Fruit fly (Drosophila melanogaster) whole organism, embryonic: ENCODE measurements around the gene RpL14.

ENCODE experiments used
- B-H1 ChIP-seq: fragments of 200-800 bp; sonication (Bioruptor generic); IDR thresholded peaks from 3 replicates; pipeline ENCODE4 v1.3.6; 2022; ENCODE audit warnings: missing biosample characterization, missing genetic modification characterization
- CG10543 ChIP-seq: fragments of 200-800 bp; sonication (Bioruptor generic); optimal IDR thresholded peaks from 3 replicates; lab custom pipeline; 2017; ENCODE audit warnings: missing biosample characterization, mild to moderate bottlenecking, missing genetic modification characterization, moderate library complexity
- CG10565 ChIP-seq: fragments of 200-800 bp; sonication (Bioruptor generic); optimal IDR thresholded peaks from 3 replicates; lab custom pipeline; 2016; ENCODE audit warnings: missing biosample characterization, mild to moderate bottlenecking, missing genetic modification characterization
- CG11695 ChIP-seq: fragments of 200-800 bp; sonication (Bioruptor generic); IDR thresholded peaks from 3 replicates; pipeline ENCODE4 v1.3.6; 2022; ENCODE audit warnings: missing biosample characterization, missing genetic modification characterization
- CG12236 ChIP-seq: fragments of 200-800 bp; sonication (Bioruptor generic); optimal IDR thresholded peaks from 2 replicates; lab custom pipeline; 2016; ENCODE audit warnings: missing biosample characterization, missing genetic modification characterization
- CG1603 ChIP-seq: fragments of 200-800 bp; sonication (Bioruptor generic); optimal IDR thresholded peaks from 2 replicates; lab custom pipeline; 2019; ENCODE audit warnings: missing biosample characterization, mild to moderate bottlenecking, missing genetic modification characterization, moderate library complexity
- CG16813 ChIP-seq: fragments of 200-800 bp; sonication (Bioruptor generic); IDR thresholded peaks from 3 replicates; pipeline ENCODE4 v1.3.6; 2022; ENCODE audit warnings: missing biosample characterization, missing genetic modification characterization; ENCODE audit not compliant: partially characterized antibody
- CG17361 ChIP-seq: fragments of 200-800 bp; sonication (Bioruptor generic); IDR thresholded peaks from 3 replicates; pipeline ENCODE4 v1.3.6; 2022; ENCODE audit warnings: missing biosample characterization, missing genetic modification characterization
- CG17912 ChIP-seq: fragments of 200-800 bp; sonication (Bioruptor generic); optimal IDR thresholded peaks from 2 replicates; lab custom pipeline; 2018; ENCODE audit warnings: missing biosample characterization, mild to moderate bottlenecking, missing genetic modification characterization
- CG18619 ChIP-seq: fragments of 200-800 bp; sonication (Bioruptor generic); optimal IDR thresholded peaks from 3 replicates; lab custom pipeline; 2017; ENCODE audit warnings: missing biosample characterization, mild to moderate bottlenecking, missing genetic modification characterization
- CG2199 ChIP-seq: fragments of 200-800 bp; sonication (Bioruptor generic); IDR thresholded peaks from 3 replicates; pipeline ENCODE4 v1.3.6; 2022; ENCODE audit warnings: missing biosample characterization, missing genetic modification characterization
- CG3407 ChIP-seq: fragments of 200-800 bp; sonication (Bioruptor generic); optimal IDR thresholded peaks from 2 replicates; lab custom pipeline; 2018; ENCODE audit warnings: missing biosample characterization, mild to moderate bottlenecking, missing genetic modification characterization
- CG3726 ChIP-seq: fragments of 200-800 bp; sonication (Bioruptor generic); IDR thresholded peaks from 3 replicates; pipeline ENCODE4, ENCODE4 v1.3.6; 2022; ENCODE audit warnings: missing biosample characterization, missing genetic modification characterization
- CG42726 ChIP-seq: fragments of 200-800 bp; sonication (Bioruptor generic); IDR thresholded peaks from 2 replicates; pipeline ENCODE4 v1.3.6; 2022; ENCODE audit warnings: missing biosample characterization, missing genetic modification characterization; ENCODE audit not compliant: partially characterized antibody
- CG4282 ChIP-seq: fragments of 200-800 bp; sonication (Bioruptor generic); optimal IDR thresholded peaks from 2 replicates; lab custom pipeline; 2016; ENCODE audit warnings: missing biosample characterization, missing genetic modification characterization
- CG4424 ChIP-seq: fragments of 200-800 bp; sonication (Bioruptor generic); optimal IDR thresholded peaks from 3 replicates; lab custom pipeline; 2016; ENCODE audit warnings: missing biosample characterization, missing genetic modification characterization
- CG4854 ChIP-seq: fragments of 200-800 bp; sonication (Bioruptor generic); optimal IDR thresholded peaks from 2 replicates; lab custom pipeline; 2016; ENCODE audit warnings: missing biosample characterization, missing genetic modification characterization, inconsistent platforms
- CG6683 ChIP-seq: fragments of 200-800 bp; sonication (Bioruptor generic); optimal IDR thresholded peaks from 2 replicates; lab custom pipeline; 2017; ENCODE audit warnings: missing biosample characterization, mild to moderate bottlenecking, missing genetic modification characterization, missing genetic modification reagents
- CG7745 ChIP-seq: fragments of 200-800 bp; sonication (Bioruptor generic); optimal IDR thresholded peaks from 2 replicates; lab custom pipeline; 2018; ENCODE audit warnings: missing biosample characterization, mild to moderate bottlenecking, missing genetic modification characterization, moderate library complexity
- CG7839 ChIP-seq: fragments of 200-800 bp; sonication (Bioruptor generic); optimal IDR thresholded peaks from 3 replicates; lab custom pipeline; 2018; ENCODE audit warnings: missing biosample characterization, mild to moderate bottlenecking, missing genetic modification characterization, moderate library complexity
- CG7928 ChIP-seq: fragments of 200-800 bp; sonication (Bioruptor generic); optimal IDR thresholded peaks from 2 replicates; lab custom pipeline; 2017; ENCODE audit warnings: missing biosample characterization, mild to moderate bottlenecking, missing genetic modification characterization
- CG8765 ChIP-seq: fragments of 200-800 bp; sonication (Bioruptor generic); IDR thresholded peaks from 2 replicates; pipeline ENCODE4 v1.3.6; 2022; ENCODE audit warnings: missing biosample characterization, missing genetic modification characterization
- CoRest ChIP-seq: fragments of 200-800 bp; sonication (Bioruptor generic); optimal IDR thresholded peaks from 3 replicates; lab custom pipeline; 2018; ENCODE audit warnings: missing biosample characterization, mild to moderate bottlenecking, missing genetic modification characterization, moderate library complexity
- Dbx ChIP-seq: fragments of 200-800 bp; sonication (Bioruptor generic); IDR thresholded peaks from 3 replicates; pipeline ENCODE4 v1.3.6; 2022; ENCODE audit warnings: missing biosample characterization, missing genetic modification characterization
- Deaf1 ChIP-seq: fragments of 200-800 bp; optimal IDR thresholded peaks from 3 replicates; lab custom pipeline; 2019; ENCODE audit warnings: missing biosample characterization, mild to moderate bottlenecking, missing genetic modification characterization, moderate library complexity
- Drgx ChIP-seq: fragments of 200-800 bp; sonication (Bioruptor generic); IDR thresholded peaks from 2 replicates; pipeline ENCODE4 v1.3.6; 2022; ENCODE audit warnings: missing biosample characterization, missing genetic modification characterization
- E2f2 ChIP-seq: fragments of 200-800 bp; sonication (Bioruptor generic); IDR thresholded peaks from 2 replicates; pipeline ENCODE4 v1.3.6; 2022; ENCODE audit warnings: missing biosample characterization, missing genetic modification characterization
- Fer3 ChIP-seq: fragments of 200-800 bp; sonication (Bioruptor generic); optimal IDR thresholded peaks from 2 replicates; lab custom pipeline; 2018; ENCODE audit warnings: missing biosample characterization, mild to moderate bottlenecking, missing genetic modification characterization, moderate library complexity
- HHEX ChIP-seq: fragments of 200-800 bp; sonication (Bioruptor generic); optimal IDR thresholded peaks from 3 replicates; lab custom pipeline; 2017; ENCODE audit warnings: missing biosample characterization, mild to moderate bottlenecking, missing genetic modification characterization, missing genetic modification reagents
- HLH54F ChIP-seq: fragments of 200-800 bp; sonication (Bioruptor generic); optimal IDR thresholded peaks from 3 replicates; lab custom pipeline; 2016; ENCODE audit warnings: missing biosample characterization, missing genetic modification characterization
- HmgD ChIP-seq: fragments of 200-800 bp; sonication (Bioruptor generic); optimal IDR thresholded peaks from 3 replicates; lab custom pipeline; 2016; ENCODE audit warnings: missing biosample characterization, missing genetic modification characterization
- Hmr ChIP-seq: fragments of 200-800 bp; sonication (Bioruptor generic); optimal IDR thresholded peaks from 3 replicates; lab custom pipeline; 2017; ENCODE audit warnings: mild to moderate bottlenecking, missing biosample characterization, missing genetic modification reagents, missing genetic modification characterization
- Max ChIP-seq: fragments of 200-800 bp; sonication (Bioruptor generic); optimal IDR thresholded peaks from 2 replicates; lab custom pipeline; 2016; ENCODE audit warnings: missing biosample characterization, mild to moderate bottlenecking, missing genetic modification characterization
- Mrtf ChIP-seq: fragments of 200-800 bp; sonication (Bioruptor generic); IDR thresholded peaks from 3 replicates; pipeline ENCODE4 v1.3.6; 2022; ENCODE audit warnings: missing biosample characterization, missing genetic modification characterization
- Nf-YB ChIP-seq: fragments of 200-800 bp; sonication (Bioruptor generic); optimal IDR thresholded peaks from 3 replicates; lab custom pipeline; 2019; ENCODE audit warnings: missing biosample characterization, mild to moderate bottlenecking, missing genetic modification characterization, moderate library complexity
- Optix ChIP-seq: fragments of 200-800 bp; sonication (Bioruptor generic); IDR thresholded peaks from 3 replicates; pipeline ENCODE4 v1.3.6; 2022; ENCODE audit warnings: missing biosample characterization, missing genetic modification characterization
- Stat92E ChIP-seq, 3 experiments: fragments of >200 bp in 2 of 3; fragments of 200-800 bp in 1 of 3; sonication (Bioruptor generic) in 1 of 3; optimal IDR thresholded peaks; 2 replicates each; lab custom pipeline; 2017 to 2019; ENCODE audit warnings: missing biosample characterization in 3 of 3, missing genetic modification characterization in 3 of 3, mild to moderate bottlenecking in 1 of 3, moderate library complexity in 1 of 3
- TFAM ChIP-seq: fragments of 200-800 bp; sonication (Bioruptor generic); optimal IDR thresholded peaks from 2 replicates; lab custom pipeline; 2017; ENCODE audit warnings: missing biosample characterization, missing genetic modification characterization, inconsistent platforms
- aop ChIP-seq: fragments of 200-800 bp; sonication (Bioruptor generic); IDR thresholded peaks from 2 replicates; pipeline ENCODE4 v1.3.6; 2022; ENCODE audit warnings: missing biosample characterization, missing genetic modification characterization
- disco-r ChIP-seq: fragments of 200-800 bp; sonication (Bioruptor generic); optimal IDR thresholded peaks from 2 replicates; lab custom pipeline; 2016; ENCODE audit warnings: missing biosample characterization, missing genetic modification characterization
- ems ChIP-seq: fragments of 200-800 bp; sonication (Bioruptor generic); optimal IDR thresholded peaks from 3 replicates; lab custom pipeline; 2016; ENCODE audit warnings: missing biosample characterization, missing genetic modification characterization
- exex ChIP-seq: fragments of 200-800 bp; sonication (Bioruptor generic); optimal IDR thresholded peaks from 4 replicates; lab custom pipeline; 2018; ENCODE audit warnings: missing biosample characterization, mild to moderate bottlenecking, missing genetic modification characterization, moderate library complexity
- grau ChIP-seq: fragments of 200-800 bp; optimal IDR thresholded peaks from 3 replicates; lab custom pipeline; 2019; ENCODE audit warnings: missing biosample characterization, mild to moderate bottlenecking, missing genetic modification characterization, moderate library complexity
- h ChIP-seq: fragments of >200 bp; optimal IDR thresholded peaks from 2 replicates; lab custom pipeline; 2017
- nom ChIP-seq: fragments of 200-800 bp; sonication (Bioruptor generic); optimal IDR thresholded peaks from 2 replicates; lab custom pipeline; 2017; ENCODE audit warnings: missing biosample characterization, missing genetic modification characterization, mild to moderate bottlenecking, moderate library complexity, missing genetic modification reagents
- pb ChIP-seq: fragments of 200-800 bp; sonication (Bioruptor generic); optimal IDR thresholded peaks from 3 replicates; lab custom pipeline; 2016; ENCODE audit warnings: missing biosample characterization, missing genetic modification characterization
- phol ChIP-seq: fragments of 200-800 bp; sonication (Bioruptor generic); optimal IDR thresholded peaks from 3 replicates; lab custom pipeline; 2018; ENCODE audit warnings: missing biosample characterization, mild to moderate bottlenecking, missing genetic modification characterization, moderate library complexity
- sna ChIP-seq: fragments of 200-800 bp; sonication (Bioruptor generic); IDR thresholded peaks from 2 replicates; pipeline ENCODE4 v1.3.6; 2022; ENCODE audit warnings: missing biosample characterization, missing genetic modification characterization; ENCODE audit not compliant: partially characterized antibody
- sob ChIP-seq: fragments of 200-800 bp; sonication (Bioruptor generic); IDR thresholded peaks from 2 replicates; pipeline ENCODE4 v1.3.6; 2022; ENCODE audit warnings: missing biosample characterization, missing genetic modification characterization
- trh ChIP-seq: fragments of 200-800 bp; sonication (Bioruptor generic); optimal IDR thresholded peaks from 2 replicates; lab custom pipeline; 2016; ENCODE audit warnings: missing biosample characterization, missing genetic modification characterization
- vnd ChIP-seq: fragments of 200-800 bp; sonication (Bioruptor generic); IDR thresholded peaks from 3 replicates; pipeline ENCODE4 v1.3.6; 2022; ENCODE audit warnings: missing biosample characterization, missing genetic modification characterization; ENCODE audit not compliant: partially characterized antibody

RpL14 gene

DNA sequence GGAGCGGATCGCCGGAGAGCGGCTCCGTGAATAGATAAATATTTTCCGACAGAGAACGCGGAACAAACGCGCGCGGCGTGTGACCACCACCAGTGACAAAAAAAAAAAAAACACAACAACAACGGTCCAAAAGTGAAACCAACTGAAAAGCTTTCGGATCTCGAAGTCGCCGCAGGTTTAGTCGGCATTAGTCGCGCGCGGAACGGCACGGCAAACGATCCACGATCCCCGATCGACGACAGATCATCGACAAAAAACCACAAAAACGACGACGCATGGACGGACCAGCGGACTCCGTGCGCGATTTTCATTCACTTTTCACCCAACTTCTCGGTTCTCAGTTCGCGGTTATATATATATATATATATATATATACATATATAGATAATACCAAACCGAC lies 22.3 kb upstream of the RpL14 start (continued):
- no peak for TF ChIP-seq Fer3 (tag; lab: Kevin White, UChicago)
- 0 out of 2 replicates have a peak, but pooled peaks have one; percentile 18 for TF ChIP-seq sob (GFP tag; lab: Robert Waterston, UW)
- no peak for TF ChIP-seq CG3407
- no peak for TF ChIP-seq trh (GFP tag; lab: Kevin White, UChicago)
- no peak for TF ChIP-seq CG17912 (GFP tag; lab: Kevin White, UChicago)
- TF ChIP-seq CG7839, result no peak
- TF ChIP-seq nom (GFP tag; lab: Kevin White, UChicago), result no peak
- TF ChIP-seq phol (tag; lab: Kevin White, UChicago), result no peak
- TF ChIP-seq vnd (GFP tag; lab: Robert Waterston, UW), result no peak
- no peak for TF ChIP-seq CG7745 (tag; lab: Kevin White, UChicago)
- no peak for TF ChIP-seq h (lab: Kevin White, UChicago)
- no peak for TF ChIP-seq CG4282 (GFP tag; lab: Kevin White, UChicago)
- no peak for TF ChIP-seq TFAM (GFP tag; lab: Kevin White, UChicago)
- no peak for TF ChIP-seq HmgD (GFP tag; lab: Kevin White, UChicago)
- TF ChIP-seq pb (GFP tag; lab: Kevin White, UChicago), result no peak
- no peak for TF ChIP-seq Dbx (GFP tag; lab: Robert Waterston, UW)
- no peak for TF ChIP-seq HLH54F (GFP tag; lab: Kevin White, UChicago)
- TF ChIP-seq grau (tag; lab: Kevin White, UChicago), result no peak
- no peak for TF ChIP-seq CG2199 (GFP tag; lab: Robert Waterston, UW)
- no peak for TF ChIP-seq ems (GFP tag; lab: Kevin White, UChicago)
- no peak for TF ChIP-seq aop (GFP tag; lab: Robert Waterston, UW)
- TF ChIP-seq Optix (GFP tag; lab: Robert Waterston, UW), result no peak
- TF ChIP-seq CG16813 (GFP tag; lab: Robert Waterston, UW), result no peak
- no peak for TF ChIP-seq Max (GFP tag; lab: Kevin White, UChicago)
- TF ChIP-seq CG7928 (GFP tag; lab: Kevin White, UChicago), result no peak
- no peak for TF ChIP-seq CG4854 (GFP tag; lab: Kevin White, UChicago)
- TF ChIP-seq CG42726, result no peak
- no peak for TF ChIP-seq sna (GFP tag; lab: Robert Waterston, UW)
- no peak for TF ChIP-seq Mrtf (GFP tag; lab: Robert Waterston, UW)
- TF ChIP-seq CG1603, result no peak
- no peak for TF ChIP-seq CG10565
- TF ChIP-seq CG4424 (GFP tag; lab: Kevin White, UChicago), result no peak
- no peak for TF ChIP-seq CG17361 (GFP tag; lab: Robert Waterston, UW)
- no peak for TF ChIP-seq Nf-YB (GFP tag; lab: Kevin White, UChicago)
- TF ChIP-seq Drgx, result 0 out of 2 replicates have a peak, but pooled peaks have one; percentile 11
- no peak for TF ChIP-seq CG3726 (GFP tag; lab: Robert Waterston, UW)
- no peak for TF ChIP-seq HHEX (GFP tag; lab: Kevin White, UChicago)
- no peak for TF ChIP-seq Stat92E (GFP tag; optimal IDR thresholded peaks at IDR 0.05; lab: Kevin White, UChicago)
- no peak for TF ChIP-seq CG18619
- TF ChIP-seq CoRest (tag; lab: Kevin White, UChicago), result no peak
- peak; percentile 6 for TF ChIP-seq Hmr (GFP tag; lab: Kevin White, UChicago)
- no peak for TF ChIP-seq disco-r (GFP tag; lab: Kevin White, UChicago)
- TF ChIP-seq CG8765 (GFP tag; lab: Robert Waterston, UW), result no peak
- peak; percentile 16; the same call in 1 of the 2 replicates for TF ChIP-seq E2f2 (GFP tag; lab: Robert Waterston, UW)
- peak; percentile 77 for TF ChIP-seq Deaf1 (tag; lab: Kevin White, UChicago)
- TF ChIP-seq CG12236 (GFP tag; lab: Kevin White, UChicago), result no peak
- no peak for TF ChIP-seq CG6683 (GFP tag; lab: Kevin White, UChicago)
- peak; percentile 62 for TF ChIP-seq CG10543 (GFP tag; lab: Kevin White, UChicago)
- no peak for TF ChIP-seq exex
- TF ChIP-seq B-H1 (GFP tag; lab: Robert Waterston, UW), result no peak
- TF ChIP-seq CG11695 (GFP tag; lab: Robert Waterston, UW), result no peak
